Fruit fly (Drosophila melanogaster) Kc167 (cell line): ENCODE data around the gene H.

Experiments used
- Myc ChIP-seq: fragments of >200 bp; optimal IDR thresholded peaks from 2 replicates; lab custom pipeline; 2017; ENCODE audit warnings: missing external identifiers
- h ChIP-seq: fragments of >200 bp; optimal IDR thresholded peaks from 3 replicates; lab custom pipeline; 2018; ENCODE audit warnings: missing external identifiers
- insv ChIP-seq: fragments of >200 bp; optimal IDR thresholded peaks from 3 replicates; lab custom pipeline; 2018; ENCODE audit warnings: missing external identifiers
- ttk ChIP-seq: sonication (Bioruptor generic); optimal IDR thresholded peaks from 2 replicates; lab custom pipeline; 2017; ENCODE audit warnings: missing external identifiers

DNA sequence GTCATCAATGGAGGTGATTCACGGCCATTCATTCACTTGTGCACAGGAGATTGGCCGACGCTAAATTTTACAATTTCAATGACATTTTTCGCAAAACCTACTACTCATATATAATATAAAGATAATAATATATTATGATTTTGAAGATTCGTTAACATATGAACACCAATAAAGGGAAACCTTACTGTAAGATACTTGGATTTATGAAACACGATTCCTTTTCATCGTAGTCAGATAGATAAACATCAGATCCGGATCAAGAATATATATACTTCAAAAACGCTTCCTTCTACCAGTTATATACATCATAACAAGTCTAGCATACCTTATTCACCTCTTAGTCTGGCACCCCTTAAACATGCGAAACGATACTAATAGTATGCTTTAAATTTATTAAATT is 38.1 kb downstream of the H start, which contains the start of gene Nep4:
- no peak for TF ChIP-seq ttk (lab: Kevin White, UChicago)
- TF ChIP-seq insv (lab: Kevin White, UChicago): no peak
- no peak for TF ChIP-seq h (lab: Kevin White, UChicago)
- no peak for TF ChIP-seq Myc (lab: Kevin White, UChicago)
